Worm (Caenorhabditis elegans) whole organism, young adult: ENCODE measurements around the gene R01H2.8.

Experiments
- B0035.1 ChIP-seq: sonication (generic microtip); optimal IDR thresholded peaks from 2 replicates; lab custom pipeline; 2016; ENCODE audit warnings: missing genetic modification characterization, mild to moderate bottlenecking, missing compliant biosample characterization, missing genotype, missing genetic modification reagents
- B0261.1 ChIP-seq: sonication (generic microtip); optimal IDR thresholded peaks from 2 replicates; lab custom pipeline; 2016; ENCODE audit warnings: mild to moderate bottlenecking, missing genetic modification characterization, moderate library complexity, missing compliant biosample characterization
- B0336.3 ChIP-seq: fragments of 200-800 bp; sonication (Bioruptor generic); IDR thresholded peaks from 2 replicates; pipeline ENCODE4 v1.3.6; 2022; ENCODE audit warnings: missing genetic modification characterization, missing compliant biosample characterization
- C17E4.6 ChIP-seq: fragments of 200-800 bp; sonication (Bioruptor generic); IDR thresholded peaks from 2 replicates; pipeline ENCODE4 v1.3.6; 2022; ENCODE audit warnings: missing genetic modification reagents, missing genetic modification characterization, missing compliant biosample characterization
- D2030.7 ChIP-seq: fragments of 200-800 bp; sonication (Bioruptor generic); IDR thresholded peaks from 2 replicates; pipeline ENCODE4 v1.3.6; 2022; ENCODE audit warnings: missing genetic modification reagents, missing genetic modification characterization, missing compliant biosample characterization
- F22D6.2 ChIP-seq: sonication (generic microtip); optimal IDR thresholded peaks from 2 replicates; lab custom pipeline; 2016; ENCODE audit warnings: mild to moderate bottlenecking, missing genetic modification characterization, missing compliant biosample characterization
- F23B12.7 ChIP-seq: sonication (generic microtip); optimal IDR thresholded peaks from 2 replicates; lab custom pipeline; 2017; ENCODE audit warnings: missing genetic modification characterization, mild to moderate bottlenecking, missing compliant biosample characterization, antibody characterized with exemption, moderate library complexity; ENCODE audit not compliant: insufficient read depth
- F37B4.10 ChIP-seq: fragments of 200-800 bp; sonication (Bioruptor generic); IDR thresholded peaks from 2 replicates; pipeline ENCODE4 v1.3.6; 2022; ENCODE audit warnings: missing genetic modification characterization, missing compliant biosample characterization
- F52B5.7 ChIP-seq: sonication (generic microtip); optimal IDR thresholded peaks from 2 replicates; lab custom pipeline; 2016; ENCODE audit warnings: mild to moderate bottlenecking, missing genetic modification characterization, missing compliant biosample characterization
- F57A8.1 ChIP-seq: fragments of 200-800 bp; sonication (Bioruptor generic); optimal IDR thresholded peaks from 2 replicates; lab custom pipeline; 2018; ENCODE audit warnings: mild to moderate bottlenecking, missing genetic modification characterization, moderate library complexity, missing compliant biosample characterization
- T26A5.8 ChIP-seq: sonication (generic microtip); optimal IDR thresholded peaks from 2 replicates; lab custom pipeline; 2016; ENCODE audit warnings: missing genetic modification characterization, missing compliant biosample characterization
- attf-5 ChIP-seq: fragments of 200-800 bp; sonication (Bioruptor generic); optimal IDR thresholded peaks from 2 replicates; lab custom pipeline; 2018; ENCODE audit warnings: mild to moderate bottlenecking, missing genetic modification characterization, missing compliant biosample characterization
- bed-1 ChIP-seq: fragments of 200-800 bp; sonication (Bioruptor generic); IDR thresholded peaks from 2 replicates; pipeline ENCODE4 v1.3.6; 2022; ENCODE audit warnings: missing genetic modification reagents, missing genetic modification characterization, missing compliant biosample characterization
- cebp-1 ChIP-seq, 2 experiments: fragments of 200-800 bp in 1 of 2; sonication (Bioruptor generic) in 1 of 2; sonication (generic microtip) in 1 of 2; IDR thresholded peaks in 1 of 2; optimal IDR thresholded peaks in 1 of 2; 2 replicates each; pipeline versions ENCODE4 v1.3.6 to Lab custom; 2017 to 2022; ENCODE audit warnings: missing compliant biosample characterization in 2 of 2, missing genetic modification characterization in 2 of 2, mild to moderate bottlenecking in 1 of 2, missing genetic modification reagents in 1 of 2, moderate library complexity in 1 of 2
- ceh-58 ChIP-seq: fragments of 200-800 bp; sonication (Bioruptor generic); IDR thresholded peaks from 2 replicates; pipeline ENCODE4 v1.3.6; 2022; ENCODE audit warnings: missing genetic modification characterization, missing compliant biosample characterization
- ceh-91 ChIP-seq: fragments of 200-800 bp; sonication (Bioruptor generic); IDR thresholded peaks from 2 replicates; pipeline ENCODE4 v1.3.6; 2022; ENCODE audit warnings: missing genetic modification reagents, missing genetic modification characterization, missing compliant biosample characterization
- dox-1 ChIP-seq: fragments of 200-800 bp; sonication (Bioruptor generic); IDR thresholded peaks from 2 replicates; pipeline ENCODE4 v1.3.6; 2022; ENCODE audit warnings: missing genetic modification reagents, missing genetic modification characterization, missing compliant biosample characterization
- dpff-1 ChIP-seq: sonication (generic microtip); optimal IDR thresholded peaks from 2 replicates; lab custom pipeline; 2017; ENCODE audit warnings: mild to moderate bottlenecking, missing genetic modification characterization, missing compliant biosample characterization
- egrh-3 ChIP-seq: fragments of 200-800 bp; sonication (Bioruptor generic); IDR thresholded peaks from 2 replicates; pipeline ENCODE4 v1.3.6; 2022; ENCODE audit warnings: missing genetic modification reagents, missing genetic modification characterization, missing compliant biosample characterization
- gei-17 ChIP-seq: fragments of 200-800 bp; sonication (Bioruptor generic); optimal IDR thresholded peaks from 2 replicates; lab custom pipeline; 2018; ENCODE audit warnings: mild to moderate bottlenecking, missing genetic modification characterization, missing compliant biosample characterization
- hlh-26 ChIP-seq: fragments of 200-800 bp; sonication (Bioruptor generic); conservative IDR thresholded peaks from 2 replicates; pipeline ENCODE4 v1.3.6; 2022; ENCODE audit warnings: missing genetic modification reagents, missing genetic modification characterization, missing compliant biosample characterization
- lag-1 ChIP-seq: fragments of 200-800 bp; sonication (Bioruptor generic); IDR thresholded peaks from 2 replicates; pipeline ENCODE4 v1.3.6; 2022; ENCODE audit warnings: missing genetic modification reagents, missing genetic modification characterization, missing compliant biosample characterization
- lin-54 ChIP-seq: fragments of 200-800 bp; sonication (Bioruptor generic); optimal IDR thresholded peaks from 2 replicates; lab custom pipeline; 2018; ENCODE audit warnings: mild to moderate bottlenecking, missing genetic modification characterization, missing compliant biosample characterization
- madf-10 ChIP-seq: sonication (generic microtip); optimal IDR thresholded peaks from 2 replicates; lab custom pipeline; 2016; ENCODE audit warnings: mild to moderate bottlenecking, missing genetic modification characterization, missing compliant biosample characterization
- madf-8 ChIP-seq: fragments of 200-800 bp; sonication (Bioruptor generic); conservative IDR thresholded peaks from 2 replicates; pipeline ENCODE4 v1.3.6; 2022; ENCODE audit warnings: missing genetic modification reagents, missing genetic modification characterization, missing compliant biosample characterization
- mel-28 ChIP-seq: sonication (generic microtip); optimal IDR thresholded peaks from 2 replicates; lab custom pipeline; 2016; ENCODE audit warnings: borderline replicate concordance, mild to moderate bottlenecking, missing genetic modification characterization, missing compliant biosample characterization
- mxl-1 ChIP-seq: sonication (generic microtip); optimal IDR thresholded peaks from 2 replicates; lab custom pipeline; 2016; ENCODE audit warnings: missing genetic modification characterization, missing compliant biosample characterization
- nhr-179 ChIP-seq: sonication (generic microtip); optimal IDR thresholded peaks from 2 replicates; lab custom pipeline; 2016; ENCODE audit warnings: mild to moderate bottlenecking, missing genetic modification characterization, missing compliant biosample characterization
- nhr-90 ChIP-seq: sonication (generic microtip); optimal IDR thresholded peaks from 2 replicates; lab custom pipeline; 2016; ENCODE audit warnings: missing genotype, mild to moderate bottlenecking, missing genetic modification characterization, missing compliant biosample characterization
- pha-4 ChIP-seq: fragments of 150-350 bp; sonication (generic microtip); optimal IDR thresholded peaks from 2 replicates; lab custom pipeline; 2014; ENCODE audit warnings: missing biosample characterization, missing genetic modification reagents, missing genetic modification characterization
- rpc-1 ChIP-seq, 2 experiments: fragments of 150-350 bp in 1 of 2; sonication (generic microtip) in 1 of 2; optimal IDR thresholded peaks; 2 replicates each; lab custom pipeline; 2014 to 2018; ENCODE audit warnings: missing biosample characterization in 1 of 2, missing genetic modification characterization in 1 of 2, missing genetic modification reagents in 1 of 2, missing genotype in 1 of 2
- sea-2 ChIP-seq: fragments of 200-800 bp; sonication (Bioruptor generic); IDR thresholded peaks from 2 replicates; pipeline ENCODE4 v1.3.6; 2022; ENCODE audit warnings: missing genetic modification characterization, missing compliant biosample characterization
- snpc-1.1 ChIP-seq: sonication (generic microtip); optimal IDR thresholded peaks from 2 replicates; lab custom pipeline; 2017; ENCODE audit warnings: missing genetic modification characterization, mild to moderate bottlenecking, missing compliant biosample characterization, antibody characterized with exemption, moderate library complexity, missing genotype, missing genetic modification reagents; ENCODE audit not compliant: insufficient read depth
- xnd-1 ChIP-seq: sonication (generic microtip); optimal IDR thresholded peaks from 2 replicates; lab custom pipeline; 2016; ENCODE audit warnings: missing genotype, missing genetic modification reagents, missing genetic modification characterization, missing compliant biosample characterization
- zim-3 ChIP-seq: sonication (generic microtip); optimal IDR thresholded peaks from 2 replicates; lab custom pipeline; 2017; ENCODE audit warnings: mild to moderate bottlenecking, missing genetic modification characterization, moderate library complexity, missing compliant biosample characterization
- ztf-22 ChIP-seq: fragments of 200-800 bp; sonication (Bioruptor generic); optimal IDR thresholded peaks from 2 replicates; lab custom pipeline; 2018; ENCODE audit warnings: mild to moderate bottlenecking, missing genetic modification characterization, moderate library complexity, missing compliant biosample characterization
- ztf-28 ChIP-seq: fragments of 200-800 bp; sonication (Bioruptor generic); IDR thresholded peaks from 2 replicates; pipeline ENCODE4 v1.3.6; 2022; ENCODE audit warnings: missing genetic modification reagents, missing genetic modification characterization, missing compliant biosample characterization
- ztf-3 ChIP-seq: fragments of 200-800 bp; sonication (Bioruptor generic); optimal IDR thresholded peaks from 2 replicates; lab custom pipeline; 2018; ENCODE audit warnings: mild to moderate bottlenecking, missing genetic modification characterization, missing compliant biosample characterization
- ztf-6 ChIP-seq: fragments of 200-800 bp; sonication (Bioruptor generic); IDR thresholded peaks from 2 replicates; pipeline ENCODE4 v1.3.6; 2022; ENCODE audit warnings: missing genetic modification reagents, missing genetic modification characterization, missing compliant biosample characterization

The R01H2.8 gene

DNA sequence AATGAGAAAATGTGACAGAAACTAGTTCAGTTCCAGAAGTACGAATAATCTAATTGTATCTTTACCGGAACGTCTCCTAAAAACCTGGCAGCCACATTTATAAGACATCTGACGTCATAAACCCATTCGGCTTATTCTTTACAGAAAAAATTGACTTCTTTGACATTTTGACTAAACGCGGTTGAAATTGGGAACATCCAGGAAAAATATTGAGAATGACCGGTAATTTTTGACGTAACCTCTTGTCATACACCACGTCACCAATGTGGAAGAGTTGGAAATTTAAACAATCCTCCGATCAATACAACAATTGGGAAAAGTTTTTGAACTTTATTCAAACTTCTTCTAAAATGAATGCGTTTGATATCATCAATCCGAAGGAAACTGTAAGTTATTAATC lies 22.2 kb downstream of the R01H2.8 start, which contains the start of gene ZK418.2:
TSS of gene ZK418.2 (plus strand) at position 301 of the 400 bp plus-strand sequence.
- no peak for TF ChIP-seq attf-5 (GFP tag; lab: Kevin White, UChicago)
- no peak for TF ChIP-seq gei-17
- TF ChIP-seq C17E4.6 (GFP tag; lab: Robert Waterston, UW): no peak
- no peak for TF ChIP-seq ceh-91 (GFP tag; lab: Robert Waterston, UW)
- TF ChIP-seq ztf-6 (GFP tag; lab: Robert Waterston, UW): no peak
- no peak for TF ChIP-seq rpc-1 (optimal IDR thresholded peaks at IDR 0.05; lab: Kevin White, UChicago)
- TF ChIP-seq rpc-1 (tag; optimal IDR thresholded peaks at IDR 0.05; lab: Kevin White, UChicago): no peak
- TF ChIP-seq xnd-1 (tag; lab: Kevin White, UChicago): no peak
- no peak for TF ChIP-seq dox-1 (GFP tag; lab: Robert Waterston, UW)
- no peak for TF ChIP-seq F23B12.7 (tag; lab: Kevin White, UChicago)
- TF ChIP-seq ceh-58 (GFP tag; lab: Robert Waterston, UW): no peak
- no peak for TF ChIP-seq lag-1
- no peak for TF ChIP-seq cebp-1 (GFP tag; IDR thresholded peaks at IDR 0.05; lab: Robert Waterston, UW)
- TF ChIP-seq cebp-1 (tag; optimal IDR thresholded peaks at IDR 0.05; lab: Kevin White, UChicago): no peak
- TF ChIP-seq B0261.1 (tag; lab: Kevin White, UChicago): no peak
- no peak for TF ChIP-seq bed-1
- TF ChIP-seq T26A5.8 (tag; lab: Kevin White, UChicago): no peak
- no peak for TF ChIP-seq F37B4.10 (GFP tag; lab: Robert Waterston, UW)

DNA sequence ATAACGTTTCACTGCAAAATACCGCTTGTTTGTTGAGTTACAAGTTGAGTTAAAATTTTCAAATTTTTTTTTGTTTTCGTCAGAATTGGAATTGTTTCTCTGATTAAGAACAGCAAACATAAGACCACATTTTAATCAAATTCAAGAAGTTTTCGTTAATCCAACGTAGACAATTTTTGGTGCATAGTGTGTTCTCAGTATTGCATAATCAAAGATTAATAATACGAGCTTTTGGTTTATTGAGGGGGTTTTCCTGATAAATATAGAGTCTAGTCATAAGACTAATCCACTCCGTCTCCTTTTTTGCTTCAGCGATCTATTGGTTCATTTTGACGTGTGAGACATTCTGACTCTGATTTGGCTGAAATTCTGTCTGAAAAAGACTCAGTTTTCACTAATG lies 26.3 kb downstream of the R01H2.8 start, which contains the start of gene nhr-9:
TSS of gene nhr-9 (plus strand) at position 307 of the 400 bp plus-strand sequence.
- TF ChIP-seq nhr-179 (tag; lab: Kevin White, UChicago): no peak

DNA sequence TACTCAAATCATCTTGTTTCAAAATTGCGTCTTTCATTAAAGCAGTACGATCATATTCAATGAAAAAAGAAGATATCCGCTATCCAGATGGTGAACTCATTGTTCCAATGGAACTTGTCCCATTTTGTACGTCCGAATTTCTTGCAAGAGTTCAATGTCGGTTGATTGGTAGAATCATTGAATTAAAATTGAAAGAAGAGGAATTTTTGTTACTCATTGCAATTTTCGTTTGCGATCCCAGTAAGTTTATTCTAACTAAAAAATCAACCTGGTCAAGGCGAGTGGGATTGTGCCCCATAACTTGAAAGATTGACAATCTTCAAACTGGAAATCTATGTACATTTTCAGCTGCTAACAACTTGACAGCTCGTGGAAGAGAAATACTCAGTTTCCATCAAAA lies 27.6 kb downstream of the R01H2.8 start:
- no peak for TF ChIP-seq D2030.7
- TF ChIP-seq lin-54: no peak
- TF ChIP-seq mxl-1 (tag; lab: Kevin White, UChicago): no peak
- no peak for TF ChIP-seq dpff-1
- no peak for TF ChIP-seq sea-2
- TF ChIP-seq egrh-3 (GFP tag; lab: Robert Waterston, UW): no peak
- no peak for TF ChIP-seq zim-3 (tag; lab: Kevin White, UChicago)
- no peak for TF ChIP-seq F52B5.7 (tag; lab: Kevin White, UChicago)
- TF ChIP-seq snpc-1.1: no peak
- TF ChIP-seq B0336.3 (GFP tag; lab: Robert Waterston, UW): no peak
- TF ChIP-seq nhr-90 (tag; lab: Kevin White, UChicago): no peak

DNA sequence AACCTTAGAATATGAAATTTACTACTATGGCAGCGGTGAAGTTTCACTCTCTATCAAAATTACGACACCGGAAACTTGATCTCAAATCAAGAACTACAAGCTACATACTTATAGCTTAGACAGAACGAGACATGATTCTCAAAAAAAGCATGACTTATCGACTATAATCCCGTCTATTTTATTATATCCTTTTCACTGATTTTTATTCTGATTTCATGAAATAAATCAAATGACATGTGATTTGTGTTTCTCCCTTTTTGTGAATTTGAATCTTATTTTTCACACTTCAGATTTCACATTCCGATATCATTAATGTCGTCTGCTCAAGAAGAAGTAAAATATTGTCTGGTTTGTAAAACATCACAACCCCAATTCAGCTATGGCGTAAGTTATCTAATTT lies 31.1 kb downstream of the R01H2.8 start, which contains the start of gene ZK418.11:
TSS of gene ZK418.11 (plus strand) at position 289 of the 400 bp plus-strand sequence.
- TF ChIP-seq madf-8 (no peak), mel-28 (tag; lab: Kevin White, UChicago) (no peak), hlh-26 (no peak), F57A8.1 (GFP tag; lab: Kevin White, UChicago) (no peak), snpc-1.1 (no peak), ztf-28 (GFP tag; lab: Robert Waterston, UW) (no peak), madf-10 (tag; lab: Kevin White, UChicago) (no peak), pha-4 (tag; lab: Kevin White, UChicago) (no peak), ztf-3 (GFP tag; lab: Kevin White, UChicago) (no peak), F22D6.2 (tag; lab: Kevin White, UChicago) (no peak), B0035.1 (tag; lab: Kevin White, UChicago) (no peak), zim-3 (tag; lab: Kevin White, UChicago) (no peak), ztf-22 (no peak), mxl-1 (tag; lab: Kevin White, UChicago) (no peak)
- TF ChIP-seq, all 124 proteins: peak for 0
